Fruit fly (Drosophila melanogaster): ENCODE results near the gene CG13051.
A peak's percentile ranks its signal among the peaks of the same experiment; 100 is the strongest.

The CG13051 gene

DNA sequence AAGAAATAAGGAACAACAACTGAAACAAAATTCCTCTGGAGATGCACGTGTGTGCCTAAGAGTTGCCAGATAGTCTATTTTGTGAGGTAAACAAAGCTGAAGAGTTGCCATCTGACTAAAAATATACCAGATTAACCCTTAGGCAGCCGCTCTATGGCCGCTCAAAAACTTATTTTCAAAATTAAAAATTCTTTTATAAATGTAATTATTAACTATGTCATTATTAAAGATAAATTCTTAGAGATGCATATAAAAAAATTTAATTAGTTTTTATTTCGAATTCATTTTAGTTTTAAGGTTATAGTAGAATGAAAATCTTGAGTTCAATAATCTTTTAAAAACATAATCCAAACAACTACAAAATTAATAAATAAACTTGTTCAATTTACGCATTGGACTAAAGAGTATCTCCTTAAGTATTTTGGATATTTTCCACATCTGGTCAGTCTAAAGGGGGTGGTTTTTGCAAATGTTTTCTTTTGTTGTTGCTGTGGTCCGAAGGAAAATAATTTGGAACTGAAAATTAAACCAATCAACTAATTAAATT is 36.2 kb downstream of the CG13051 start, which contains the start of gene Tmx3 (continued):
- peak; percentile 93 for TF ChIP-seq Gug (GFP tag; IDR thresholded peaks at IDR 0.05)
- TF ChIP-seq zen (tag; optimal IDR thresholded peaks at IDR 0.05): peak; percentile 89
- peak; percentile 86 for TF ChIP-seq CG7556 (GFP tag; optimal IDR thresholded peaks at IDR 0.05)
- TF ChIP-seq CG4854 (GFP tag; optimal IDR thresholded peaks at IDR 0.05): peak; percentile 50
- peak; percentile 55; the same call in 1 of the 2 replicates for TF ChIP-seq CG10321 (GFP tag; IDR thresholded peaks at IDR 0.05)
- TF ChIP-seq CG4328 (GFP tag; optimal IDR thresholded peaks at IDR 0.05): peak; percentile 23
- peak; percentile 26 for TF ChIP-seq Sry-δ (GFP tag; optimal IDR thresholded peaks at IDR 0.05)

DNA sequence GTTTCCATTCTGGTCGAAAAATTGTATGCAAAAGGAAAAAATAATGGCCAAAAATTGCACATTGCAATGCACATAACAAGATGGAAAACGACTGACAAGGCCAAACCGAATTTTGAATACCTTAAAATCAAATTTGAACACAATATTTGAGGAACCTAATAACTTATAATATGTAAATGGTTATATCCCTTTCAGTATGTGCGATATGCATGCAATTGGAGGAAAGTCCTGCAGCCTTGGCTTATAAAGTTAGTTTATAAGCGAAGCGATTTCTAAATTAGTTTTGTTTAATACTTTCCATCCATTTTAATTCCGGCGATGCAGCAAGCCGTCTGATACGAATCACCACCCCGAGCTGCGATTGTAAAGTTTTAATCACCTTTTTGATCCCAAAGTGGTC is 39.7 kb downstream of the CG13051 start:
- TF ChIP-seq CG4328 (GFP tag; optimal IDR thresholded peaks at IDR 0.05) (no peak), ac (GFP tag; optimal IDR thresholded peaks at IDR 0.05) (no peak), tll (GFP tag; optimal IDR thresholded peaks at IDR 0.05) (no peak), CG16815 (GFP tag; optimal IDR thresholded peaks at IDR 0.05) (no peak), CG9817 (tag; optimal IDR thresholded peaks at IDR 0.05) (no peak), Ets65A (GFP tag) (peak; percentile 46), lola (GFP tag; optimal IDR thresholded peaks at IDR 0.05) (no peak), cwo (GFP tag; optimal IDR thresholded peaks at IDR 0.05) (no peak)

DNA sequence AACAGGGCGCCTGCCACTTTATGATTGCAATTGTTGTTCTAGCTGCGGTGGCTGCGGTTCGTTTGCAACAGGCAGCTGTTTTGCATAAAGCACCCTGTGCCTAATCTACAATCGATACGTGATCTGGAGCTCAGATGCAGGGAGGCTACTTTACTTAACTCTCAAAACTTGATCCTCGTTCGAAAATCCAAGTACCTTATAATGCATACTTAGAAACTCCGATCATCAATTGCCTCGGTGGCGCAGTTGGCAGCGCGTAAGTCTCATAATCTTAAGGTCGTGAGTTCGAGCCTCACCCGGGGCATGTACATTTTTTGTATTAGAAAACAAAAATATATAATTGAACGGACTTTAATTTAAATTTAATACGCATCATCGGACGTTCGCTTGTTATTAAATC is 43.1 kb downstream of the CG13051 start:
- no peak for TF ChIP-seq Doc3 (GFP tag; IDR thresholded peaks at IDR 0.05; ENCODE audit: partially characterized antibody)
- TF ChIP-seq Gsc (GFP tag; IDR thresholded peaks at IDR 0.05): 0 out of 2 replicates have a peak, but pooled peaks have one; percentile 5
- 0 out of 2 replicates have a peak, but pooled peaks have one; percentile 24 for TF ChIP-seq CG6272 (GFP tag; IDR thresholded peaks at IDR 0.05)
- peak; percentile 64 for TF ChIP-seq Bdp1 (GFP tag; optimal IDR thresholded peaks at IDR 0.05)
- peak; percentile 18; the same call in 1 of the 2 replicates for TF ChIP-seq amos (GFP tag; IDR thresholded peaks at IDR 0.05; ENCODE audit: partially characterized antibody)
- peak; percentile 78 for TF ChIP-seq CG6254 (GFP tag; optimal IDR thresholded peaks at IDR 0.05)

DNA sequence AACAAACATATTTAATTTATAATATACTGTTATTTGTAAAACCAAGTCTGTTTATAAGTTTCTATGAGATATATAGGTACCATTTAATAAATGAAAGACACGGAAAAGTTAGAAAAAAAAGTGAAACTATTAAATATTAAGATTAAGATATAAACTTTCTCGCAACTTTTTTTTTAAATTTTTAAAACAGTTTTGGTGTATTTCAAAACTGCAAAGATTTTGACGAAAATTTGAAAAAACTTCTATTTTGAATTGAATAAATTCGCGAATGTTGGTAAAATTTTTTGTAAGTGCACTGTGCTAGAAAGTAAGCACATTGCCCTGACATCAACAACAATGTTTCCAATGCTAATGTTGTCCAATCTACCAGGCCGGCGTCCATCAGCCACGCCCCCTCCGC is 43.6 kb downstream of the CG13051 start:
- TF ChIP-seq Oaz (GFP tag; IDR thresholded peaks at IDR 0.05): no peak
- no peak for TF ChIP-seq Scr (GFP tag; IDR thresholded peaks at IDR 0.05; ENCODE audit: partially characterized antibody)
- TF ChIP-seq onecut (GFP tag; IDR thresholded peaks at IDR 0.05): no peak
- TF ChIP-seq Dll (GFP tag; IDR thresholded peaks at IDR 0.05; ENCODE audit: partially characterized antibody): no peak
- TF ChIP-seq C15 (GFP tag; IDR thresholded peaks at IDR 0.05): no peak
- no peak for TF ChIP-seq phol (tag; optimal IDR thresholded peaks at IDR 0.05)
- TF ChIP-seq CG6175 (GFP tag; IDR thresholded peaks at IDR 0.05): no peak
- no peak for TF ChIP-seq gfzf (GFP tag; optimal IDR thresholded peaks at IDR 0.05)

DNA sequence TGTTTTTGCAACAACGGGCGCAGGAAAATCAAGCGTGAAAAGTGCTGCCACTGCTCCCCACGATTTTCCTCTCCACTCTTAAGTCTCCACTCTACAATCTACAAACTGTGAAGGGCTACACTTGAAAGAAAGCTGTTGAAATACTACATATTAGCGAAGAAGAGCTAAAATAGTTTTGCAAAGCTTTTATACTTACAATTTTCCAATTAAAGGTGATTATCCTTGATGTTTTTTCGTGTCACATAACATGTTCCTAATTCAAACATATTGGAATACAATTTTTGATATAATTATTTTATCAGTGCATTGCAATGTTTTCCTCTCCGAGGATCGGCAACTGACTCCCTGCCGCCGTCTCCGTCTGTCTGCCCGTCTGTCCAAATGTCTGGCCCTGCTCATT is 47.0 kb downstream of the CG13051 start:
- TF ChIP-seq sens (GFP tag): peak; percentile 64
- no peak for TF ChIP-seq CG15696 (tag; optimal IDR thresholded peaks at IDR 0.05)
- TF ChIP-seq Lim3 (GFP tag; IDR thresholded peaks at IDR 0.05): no peak
- TF ChIP-seq kay (GFP tag; optimal IDR thresholded peaks at IDR 0.05): no peak
- TF ChIP-seq CTCF (GFP tag; optimal IDR thresholded peaks at IDR 0.05): no peak
- no peak for TF ChIP-seq amos (GFP tag; IDR thresholded peaks at IDR 0.05; ENCODE audit: partially characterized antibody)
- no peak for TF ChIP-seq ab (GFP tag; optimal IDR thresholded peaks at IDR 0.05)
- TF ChIP-seq CG9932 (GFP tag; IDR thresholded peaks at IDR 0.05): no peak
- 0 out of 2 replicates have a peak, but pooled peaks have one; percentile 15 for TF ChIP-seq Ptx1 (GFP tag; IDR thresholded peaks at IDR 0.05)
- TF ChIP-seq bsh (GFP tag; optimal IDR thresholded peaks at IDR 0.05): peak in 1 of 2 experiments; percentile 48
- no peak for TF ChIP-seq grn (GFP tag; optimal IDR thresholded peaks at IDR 0.05)
- peak; percentile 82 for TF ChIP-seq Drgx (GFP tag; IDR thresholded peaks at IDR 0.05)
- TF ChIP-seq NfI (GFP tag; optimal IDR thresholded peaks at IDR 0.05): no peak

Measured in whole organism, embryonic.